Worm (Caenorhabditis elegans): ENCODE measurements around the gene lpd-7.

Gene lpd-7

DNA sequence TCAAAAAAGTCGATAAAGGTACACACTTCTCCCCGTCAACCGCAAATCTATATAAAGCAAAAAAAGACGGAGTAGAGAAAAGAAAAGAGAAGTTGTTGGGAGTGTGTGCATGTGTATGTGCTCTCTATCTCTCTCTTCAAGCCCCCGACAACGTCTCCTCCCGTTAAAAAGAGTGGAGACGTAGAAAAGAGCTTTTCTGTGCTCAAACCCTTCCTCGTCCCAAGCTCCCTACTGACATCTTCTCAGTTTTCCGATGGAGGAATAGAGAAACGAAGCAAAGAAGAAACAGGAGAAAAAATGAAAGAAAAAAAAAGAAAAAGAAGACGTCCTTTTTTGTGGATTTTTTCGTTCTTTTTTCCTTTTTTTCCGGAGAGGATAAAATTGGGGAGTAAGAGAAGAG is 7.4 kb downstream of the lpd-7 start (continued):
- no peak for TF ChIP-seq Y105C5A.15 (GFP tag; IDR thresholded peaks at IDR 0.05)
- no peak for TF ChIP-seq set-16 (GFP tag; IDR thresholded peaks at IDR 0.05)
- no peak for TF ChIP-seq ctbp-1 (GFP tag; IDR thresholded peaks at IDR 0.05)
- no peak for TF ChIP-seq skn-1 (tag; optimal IDR thresholded peaks at IDR 0.05)
- TF ChIP-seq nhr-48 (tag; optimal IDR thresholded peaks at IDR 0.05): no peak
- no peak for TF ChIP-seq Y5F2A.4 (GFP tag; optimal IDR thresholded peaks at IDR 0.05)
- no peak for TF ChIP-seq lin-39 (tag; optimal IDR thresholded peaks at IDR 0.05)
- TF ChIP-seq zag-1 (tag; optimal IDR thresholded peaks at IDR 0.05): no peak
- TF ChIP-seq sdz-12 (GFP tag; optimal IDR thresholded peaks at IDR 0.05): no peak
- no peak for TF ChIP-seq lin-29 (GFP tag; IDR thresholded peaks at IDR 0.05)
- no peak for TF ChIP-seq ztf-11 (tag; optimal IDR thresholded peaks at IDR 0.05)
- TF ChIP-seq T26A8.4 (GFP tag; IDR thresholded peaks at IDR 0.05): no peak
- TF ChIP-seq pqm-1 (tag; optimal IDR thresholded peaks at IDR 0.05): no peak
- peak; percentile 52 for TF ChIP-seq rbr-2 (tag; optimal IDR thresholded peaks at IDR 0.05)
- TF ChIP-seq php-3 (GFP tag; IDR thresholded peaks at IDR 0.05): no peak
- TF ChIP-seq nhr-28 (tag; optimal IDR thresholded peaks at IDR 0.05): no peak
- TF ChIP-seq arid-1 (GFP tag; conservative IDR thresholded peaks at IDR 0.05): no peak
- no peak for TF ChIP-seq cey-2 (tag; optimal IDR thresholded peaks at IDR 0.05; ENCODE audit: borderline replicate concordance, insufficient read depth)
- TF ChIP-seq ceh-20 (GFP tag; IDR thresholded peaks at IDR 0.05): no peak
- TF ChIP-seq hmg-1.1 (GFP tag; IDR thresholded peaks at IDR 0.05): peak; percentile 60
- no peak for TF ChIP-seq ceh-62 (tag; optimal IDR thresholded peaks at IDR 0.05)
- TF ChIP-seq lin-38 (GFP tag; IDR thresholded peaks at IDR 0.05): no peak
- TF ChIP-seq zip-11 (GFP tag; IDR thresholded peaks at IDR 0.05): no peak
- no peak for TF ChIP-seq nhr-41 (GFP tag; IDR thresholded peaks at IDR 0.05)
- no peak for TF ChIP-seq tra-1 (GFP tag; IDR thresholded peaks at IDR 0.05)
- TF ChIP-seq unc-62 (GFP tag; optimal IDR thresholded peaks at IDR 0.05 in 1 of 2): peak in 1 of 2 experiments; percentile 91
- no peak for TF ChIP-seq unc-62 (tag; optimal IDR thresholded peaks at IDR 0.05)
- TF ChIP-seq fkh-10 (GFP tag; optimal IDR thresholded peaks at IDR 0.05): peak; percentile 18

DNA sequence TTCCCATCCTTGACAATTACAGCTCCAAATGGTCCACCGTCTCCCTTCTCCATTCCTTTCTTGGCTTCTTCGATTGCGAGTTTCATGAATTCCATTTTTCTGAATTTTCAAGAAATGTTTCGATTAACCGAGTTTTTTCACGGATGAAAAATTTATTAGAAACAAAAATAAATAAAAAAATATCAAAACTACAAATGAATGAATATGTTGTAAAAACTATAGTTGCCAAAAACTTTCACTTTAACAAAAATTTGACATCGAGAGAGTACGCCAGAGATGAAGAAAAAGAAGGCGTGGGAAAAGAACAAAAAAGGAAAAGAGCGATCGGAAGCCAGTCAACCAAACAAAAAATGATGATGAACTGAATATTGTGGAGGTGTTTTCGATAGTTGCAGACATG is 9.7 kb downstream of the lpd-7 start, which contains the start of gene R13A5.10:
Gene R13A5.10 (minus strand): TSS at position 101 of the 400 bp plus-strand sequence.
- no peak for TF ChIP-seq mdl-1 (tag; optimal IDR thresholded peaks at IDR 0.05)
- no peak for TF ChIP-seq F44E2.7 (GFP tag; IDR thresholded peaks at IDR 0.05)
- no peak for TF ChIP-seq F10B5.3 (tag; optimal IDR thresholded peaks at IDR 0.05)
- TF ChIP-seq aly-2 (tag; optimal IDR thresholded peaks at IDR 0.05): no peak

DNA sequence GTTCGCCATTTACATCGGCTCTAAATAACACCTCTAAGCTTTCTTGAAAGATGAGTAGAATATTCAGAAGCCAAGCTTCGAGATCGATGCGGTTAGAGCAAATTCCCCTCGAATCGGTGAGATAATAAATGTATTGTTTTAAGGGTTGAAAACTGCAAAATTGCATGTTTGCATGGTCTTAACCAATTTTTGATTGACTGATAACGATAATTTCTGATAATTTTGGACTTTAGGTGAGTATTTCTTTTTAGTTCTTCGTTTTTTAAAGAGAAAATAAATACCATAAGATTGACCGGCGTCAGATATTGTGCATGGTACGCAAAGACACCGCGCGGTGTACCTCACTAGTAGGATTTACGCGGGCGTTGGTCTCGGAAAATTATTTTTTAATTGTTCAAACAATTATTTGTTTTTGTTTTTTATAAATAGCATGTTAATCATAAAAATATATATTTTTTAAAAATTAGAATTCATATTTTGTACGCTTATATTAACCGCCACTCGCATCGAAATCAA is 11.0 kb downstream of the lpd-7 start, which contains the start of gene cup-5:
Gene cup-5 (plus strand): TSS at position 51 of the 516 bp plus-strand sequence.
- TF ChIP-seq pha-4 (GFP tag; IDR thresholded peaks at IDR 0.05): no peak
- peak; percentile 52 for TF ChIP-seq pha-4 (tag; optimal IDR thresholded peaks at IDR 0.05)
- peak; percentile 48 for TF ChIP-seq dpl-1 (GFP tag; optimal IDR thresholded peaks at IDR 0.05)
- TF ChIP-seq madf-5 (GFP tag; IDR thresholded peaks at IDR 0.05): no peak
- TF ChIP-seq T20F7.1 (GFP tag; optimal IDR thresholded peaks at IDR 0.05): peak; percentile 11
- TF ChIP-seq ceh-32 (tag; optimal IDR thresholded peaks at IDR 0.05; ENCODE audit: poor library complexity): no peak
- no peak for TF ChIP-seq lim-7 (GFP tag; IDR thresholded peaks at IDR 0.05)
- no peak for TF ChIP-seq F49E8.2 (tag; optimal IDR thresholded peaks at IDR 0.05; ENCODE audit: borderline replicate concordance)
- no peak for TF ChIP-seq fos-1 (tag; optimal IDR thresholded peaks at IDR 0.05)
- no peak for TF ChIP-seq daf-8 (GFP tag; IDR thresholded peaks at IDR 0.05)
- no peak for TF ChIP-seq F44E2.7 (GFP tag; IDR thresholded peaks at IDR 0.05)
- peak; percentile 79 for TF ChIP-seq R02D3.7 (tag; optimal IDR thresholded peaks at IDR 0.05)
- no peak for TF ChIP-seq T26A8.4 (GFP tag; IDR thresholded peaks at IDR 0.05)
- no peak for TF ChIP-seq ZK337.2 (GFP tag; IDR thresholded peaks at IDR 0.05)
- TF ChIP-seq mes-2 (tag; optimal IDR thresholded peaks at IDR 0.05; ENCODE audit: poor library complexity, severe bottlenecking): peak; percentile 77
- no peak for TF ChIP-seq hlh-11 (tag; optimal IDR thresholded peaks at IDR 0.05)
